Worm (Caenorhabditis elegans) whole organism, young adult: ENCODE measurements around the gene C16C8.22.

Experiments
- B0019.2 ChIP-seq: fragments of 200-800 bp; sonication (Bioruptor generic); conservative IDR thresholded peaks from 2 replicates; pipeline ENCODE4 v1.3.6; 2022; ENCODE audit warnings: missing genetic modification reagents, missing genetic modification characterization, missing compliant biosample characterization
- B0336.3 ChIP-seq: fragments of 200-800 bp; sonication (Bioruptor generic); IDR thresholded peaks from 2 replicates; pipeline ENCODE4 v1.3.6; 2022; ENCODE audit warnings: missing genetic modification characterization, missing compliant biosample characterization
- F52B5.7 ChIP-seq: sonication (generic microtip); optimal IDR thresholded peaks from 2 replicates; lab custom pipeline; 2016; ENCODE audit warnings: mild to moderate bottlenecking, missing genetic modification characterization, missing compliant biosample characterization
- T26A5.8 ChIP-seq: sonication (generic microtip); optimal IDR thresholded peaks from 2 replicates; lab custom pipeline; 2016; ENCODE audit warnings: missing genetic modification characterization, missing compliant biosample characterization
- athp-1 ChIP-seq: sonication (generic microtip); optimal IDR thresholded peaks from 2 replicates; lab custom pipeline; 2017; ENCODE audit warnings: mild to moderate bottlenecking, missing genetic modification characterization, missing compliant biosample characterization
- attf-5 ChIP-seq: fragments of 200-800 bp; sonication (Bioruptor generic); optimal IDR thresholded peaks from 2 replicates; lab custom pipeline; 2018; ENCODE audit warnings: mild to moderate bottlenecking, missing genetic modification characterization, missing compliant biosample characterization
- cebp-1 ChIP-seq, 2 experiments: fragments of 200-800 bp in 1 of 2; sonication (Bioruptor generic) in 1 of 2; sonication (generic microtip) in 1 of 2; IDR thresholded peaks in 1 of 2; optimal IDR thresholded peaks in 1 of 2; 2 replicates each; pipeline versions ENCODE4 v1.3.6 to Lab custom; 2017 to 2022; ENCODE audit warnings: missing compliant biosample characterization in 2 of 2, missing genetic modification characterization in 2 of 2, mild to moderate bottlenecking in 1 of 2, missing genetic modification reagents in 1 of 2, moderate library complexity in 1 of 2
- ceh-27 ChIP-seq: fragments of 200-800 bp; sonication (Bioruptor generic); optimal IDR thresholded peaks from 2 replicates; lab custom pipeline; 2018; ENCODE audit warnings: mild to moderate bottlenecking, missing genetic modification characterization, moderate library complexity, missing compliant biosample characterization
- dox-1 ChIP-seq: fragments of 200-800 bp; sonication (Bioruptor generic); IDR thresholded peaks from 2 replicates; pipeline ENCODE4 v1.3.6; 2022; ENCODE audit warnings: missing genetic modification reagents, missing genetic modification characterization, missing compliant biosample characterization
- egl-18 ChIP-seq: fragments of 200-800 bp; sonication (Bioruptor generic); IDR thresholded peaks from 2 replicates; pipeline ENCODE4 v1.3.6; 2022; ENCODE audit warnings: missing genetic modification reagents, missing genetic modification characterization, missing compliant biosample characterization
- egrh-3 ChIP-seq: fragments of 200-800 bp; sonication (Bioruptor generic); IDR thresholded peaks from 2 replicates; pipeline ENCODE4 v1.3.6; 2022; ENCODE audit warnings: missing genetic modification reagents, missing genetic modification characterization, missing compliant biosample characterization
- ets-4 ChIP-seq: fragments of 200-800 bp; sonication (Bioruptor generic); optimal IDR thresholded peaks from 2 replicates; lab custom pipeline; 2018; ENCODE audit warnings: mild to moderate bottlenecking, missing genetic modification characterization, missing compliant biosample characterization
- him-1 ChIP-seq: sonication (generic microtip); optimal IDR thresholded peaks from 2 replicates; lab custom pipeline; 2016; ENCODE audit warnings: missing genotype, missing genetic modification reagents, missing genetic modification characterization, missing compliant biosample characterization
- hlh-12 ChIP-seq: sonication (generic microtip); optimal IDR thresholded peaks from 2 replicates; lab custom pipeline; 2016; ENCODE audit warnings: missing genetic modification characterization, missing compliant biosample characterization
- hmg-1.2 ChIP-seq: fragments of 200-800 bp; sonication (Bioruptor generic); IDR thresholded peaks from 2 replicates; pipeline ENCODE4 v1.3.6; 2022; ENCODE audit warnings: missing genetic modification reagents, missing genetic modification characterization, missing compliant biosample characterization
- hmg-20 ChIP-seq: fragments of 200-800 bp; sonication (Bioruptor generic); IDR thresholded peaks from 2 replicates; pipeline ENCODE4 v1.3.6; 2022; ENCODE audit warnings: missing genetic modification reagents, missing genetic modification characterization, missing compliant biosample characterization
- lsl-1 ChIP-seq: fragments of 200-800 bp; sonication (Bioruptor generic); optimal IDR thresholded peaks from 2 replicates; lab custom pipeline; 2018; ENCODE audit warnings: mild to moderate bottlenecking, missing genetic modification characterization, moderate library complexity, missing compliant biosample characterization
- lsy-27 ChIP-seq: sonication (generic microtip); optimal IDR thresholded peaks from 2 replicates; lab custom pipeline; 2017; ENCODE audit warnings: missing genetic modification characterization, mild to moderate bottlenecking, missing compliant biosample characterization, antibody characterized with exemption, missing genotype, borderline replicate concordance; ENCODE audit not compliant: insufficient read depth
- mcd-1 ChIP-seq: fragments of 200-800 bp; sonication (Bioruptor generic); IDR thresholded peaks from 2 replicates; pipeline ENCODE4 v1.3.6; 2022; ENCODE audit warnings: missing genetic modification reagents, missing genetic modification characterization, missing compliant biosample characterization
- mel-28 ChIP-seq: sonication (generic microtip); optimal IDR thresholded peaks from 2 replicates; lab custom pipeline; 2016; ENCODE audit warnings: borderline replicate concordance, mild to moderate bottlenecking, missing genetic modification characterization, missing compliant biosample characterization
- mes-4 ChIP-seq: sonication (generic microtip); optimal IDR thresholded peaks from 2 replicates; lab custom pipeline; 2016; ENCODE audit warnings: missing genotype, missing genetic modification characterization, missing compliant biosample characterization
- mxl-1 ChIP-seq: sonication (generic microtip); optimal IDR thresholded peaks from 2 replicates; lab custom pipeline; 2016; ENCODE audit warnings: missing genetic modification characterization, missing compliant biosample characterization
- nhr-80 ChIP-seq: sonication (generic microtip); optimal IDR thresholded peaks from 2 replicates; lab custom pipeline; 2016; ENCODE audit warnings: missing genetic modification characterization, missing compliant biosample characterization
- repo-1 ChIP-seq: sonication (generic microtip); optimal IDR thresholded peaks from 2 replicates; lab custom pipeline; 2017; ENCODE audit warnings: mild to moderate bottlenecking, missing genetic modification characterization, missing compliant biosample characterization
- snpc-4 ChIP-seq, 5 experiments: fragments of 150-350 bp in 1 of 5; sonication (generic microtip) in 4 of 5; optimal IDR thresholded peaks; 2 replicates each; lab custom pipeline; 2014 to 2018; ENCODE audit warnings: missing genetic modification characterization in 5 of 5, missing biosample characterization in 3 of 5, antibody characterized with exemption in 2 of 5, mild to moderate bottlenecking in 2 of 5, missing compliant biosample characterization in 2 of 5, missing genotype in 2 of 5, moderate library complexity in 2 of 5, missing genetic modification reagents in 1 of 5
- unc-130 ChIP-seq: sonication (generic microtip); optimal IDR thresholded peaks from 2 replicates; lab custom pipeline; 2016; ENCODE audit warnings: missing genetic modification reagents, missing genetic modification characterization, missing compliant biosample characterization
- zfh-2 ChIP-seq: fragments of 200-800 bp; sonication (Bioruptor generic); conservative IDR thresholded peaks from 2 replicates; pipeline ENCODE4 v1.3.6; 2022; ENCODE audit warnings: missing genetic modification reagents, missing genetic modification characterization, missing compliant biosample characterization
- ztf-22 ChIP-seq: fragments of 200-800 bp; sonication (Bioruptor generic); optimal IDR thresholded peaks from 2 replicates; lab custom pipeline; 2018; ENCODE audit warnings: mild to moderate bottlenecking, missing genetic modification characterization, moderate library complexity, missing compliant biosample characterization

The C16C8.22 gene

DNA sequence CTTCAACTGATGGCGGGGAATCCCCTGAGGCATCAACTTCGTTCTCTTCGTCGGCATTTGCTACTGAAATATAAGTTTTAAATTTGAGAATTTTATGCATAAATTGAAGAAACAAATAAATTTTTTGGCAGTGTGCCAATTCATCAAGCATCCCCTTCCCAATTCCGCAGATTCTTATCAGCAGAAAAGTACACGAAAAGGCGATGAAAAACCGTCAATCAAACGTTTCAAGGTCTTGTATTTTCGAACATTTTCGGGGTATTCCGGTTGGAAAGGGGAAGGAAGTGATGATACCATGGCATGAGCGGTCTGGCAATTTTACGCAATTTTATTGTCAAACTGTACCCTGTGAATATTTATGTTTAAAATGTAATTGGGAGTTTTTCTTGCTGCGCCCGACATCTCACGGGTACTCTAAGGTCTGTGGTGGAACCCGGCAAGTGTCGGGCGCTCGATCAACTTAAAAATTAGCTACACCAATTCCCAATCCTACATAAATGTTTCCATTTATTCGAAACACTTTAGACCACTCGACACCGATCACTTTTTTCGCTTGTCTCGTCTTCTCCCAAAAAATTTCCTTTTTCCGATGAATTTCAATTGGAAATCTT, 8.1 kb downstream of the C16C8.22 start:
- TF ChIP-seq nhr-80 (tag; lab: Kevin White, UChicago), result peak; percentile 30
- TF ChIP-seq snpc-4 (GFP tag; optimal IDR thresholded peaks at IDR 0.05; lab: Kevin White, UChicago), result no peak
- peak; percentile 3 to 75 (median 58) for TF ChIP-seq snpc-4 (tag; optimal IDR thresholded peaks at IDR 0.05; lab: Kevin White, UChicago)
- peak; percentile 17 for TF ChIP-seq ets-4 (GFP tag; lab: Kevin White, UChicago)
- TF ChIP-seq dox-1 (GFP tag; lab: Robert Waterston, UW), result 0 out of 2 replicates have a peak, but pooled peaks have one; percentile 16
- TF ChIP-seq B0336.3, result no peak

DNA sequence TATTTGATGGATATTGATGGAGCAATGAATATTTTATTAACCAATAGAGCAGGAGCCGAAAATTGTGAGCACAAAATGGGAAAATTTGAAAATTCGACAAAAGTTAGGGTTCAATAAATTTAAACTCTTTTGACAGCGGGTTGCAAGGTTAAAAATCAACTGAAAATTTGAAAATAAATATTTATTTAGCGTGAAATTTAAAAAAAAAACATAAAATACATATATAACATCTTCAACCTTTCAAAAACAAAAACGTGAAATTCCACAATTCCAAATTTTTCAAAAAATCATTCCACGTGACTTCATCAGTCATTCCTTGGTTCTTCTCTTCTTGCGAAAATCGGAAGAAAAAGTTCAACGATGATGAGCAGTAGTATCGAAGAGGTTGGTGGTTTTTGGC, 13.7 kb downstream of the C16C8.22 start, which contains the start of gene C16C8.18:
C16C8.18 (plus strand) TSS at position 301 of the 400 bp plus-strand sequence.
- no peak for TF ChIP-seq egl-18 (GFP tag; lab: Robert Waterston, UW)
- TF ChIP-seq hlh-12 (tag; lab: Kevin White, UChicago), result no peak
- no peak for TF ChIP-seq lsl-1
- no peak for TF ChIP-seq attf-5 (GFP tag; lab: Kevin White, UChicago)
- no peak for TF ChIP-seq hmg-20

DNA sequence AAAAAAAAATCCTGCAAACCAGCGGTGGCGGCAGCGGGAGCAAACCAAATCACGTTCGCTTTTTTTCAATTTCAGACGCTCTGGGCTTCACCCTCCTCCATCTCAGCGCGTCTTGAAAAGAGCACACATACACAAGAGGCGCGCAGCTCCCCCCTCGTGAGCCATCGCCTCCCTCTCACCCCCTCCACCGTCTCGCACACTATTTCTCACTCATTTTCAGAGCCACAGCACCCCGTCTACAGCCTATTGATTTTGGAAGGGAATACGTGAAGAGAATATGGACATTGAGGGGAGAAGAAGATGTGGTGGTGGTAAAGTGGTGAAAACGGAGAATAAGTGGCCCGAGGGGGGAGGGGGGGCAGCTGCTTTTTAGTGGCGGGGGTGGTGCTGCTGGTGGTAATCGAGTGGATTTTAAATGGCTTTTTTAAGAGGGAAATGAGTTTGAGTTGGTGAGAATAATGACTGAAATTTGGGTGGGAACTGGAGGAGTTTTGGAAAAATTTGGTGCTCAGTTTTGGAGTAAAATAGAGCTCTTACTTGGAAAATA, 14.8 kb downstream of the C16C8.22 start:
- no peak for TF ChIP-seq F52B5.7 (tag; lab: Kevin White, UChicago)
- TF ChIP-seq zfh-2, result peak; percentile 92
- TF ChIP-seq him-1 (tag; lab: Kevin White, UChicago), result no peak
- no peak for TF ChIP-seq lsy-27 (tag; lab: Kevin White, UChicago)
- TF ChIP-seq attf-5 (GFP tag; lab: Kevin White, UChicago), result peak; percentile 34
- TF ChIP-seq cebp-1 (GFP tag; IDR thresholded peaks at IDR 0.05; lab: Robert Waterston, UW), result no peak
- peak; percentile 29 for TF ChIP-seq cebp-1 (tag; optimal IDR thresholded peaks at IDR 0.05; lab: Kevin White, UChicago)
- TF ChIP-seq athp-1, result no peak
- peak; percentile 56 for TF ChIP-seq ceh-27
- peak; percentile 55; the same call in 1 of the 2 replicates for TF ChIP-seq hmg-1.2 (GFP tag; lab: Robert Waterston, UW)
- peak; percentile 40; the same call in 1 of the 2 replicates for TF ChIP-seq mcd-1
- peak; percentile 57 for TF ChIP-seq egrh-3 (GFP tag; lab: Robert Waterston, UW)
- TF ChIP-seq, all 124 proteins: peak for 7

DNA sequence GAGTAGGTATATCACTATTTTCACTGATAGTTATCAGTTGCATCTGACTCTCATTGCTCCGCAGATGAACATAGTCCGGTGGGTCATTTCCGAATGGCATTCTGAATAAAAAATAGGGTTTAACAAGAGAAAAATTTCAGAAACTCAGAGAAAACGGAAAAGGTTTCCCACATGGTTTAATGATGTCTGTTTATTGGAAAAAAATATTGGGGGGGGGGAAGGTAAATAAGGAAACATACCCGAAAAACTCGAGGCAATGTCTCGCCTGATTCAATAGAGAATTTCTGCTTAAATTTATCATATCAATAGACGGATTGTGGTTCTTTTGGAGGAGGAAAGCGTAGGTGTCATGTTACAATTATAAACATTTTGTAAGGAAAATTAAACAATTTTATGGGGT, 17.6 kb downstream of the C16C8.22 start, which contains the start of gene nep-11:
nep-11 (minus strand) TSS at position 101 of the 400 bp plus-strand sequence.
- TF ChIP-seq B0019.2 (GFP tag; lab: Robert Waterston, UW) (no peak), hmg-1.2 (GFP tag; lab: Robert Waterston, UW) (no peak), T26A5.8 (tag; lab: Kevin White, UChicago) (no peak), mes-4 (tag; lab: Kevin White, UChicago) (no peak), mel-28 (tag; lab: Kevin White, UChicago) (no peak), B0336.3 (no peak), unc-130 (GFP tag; lab: Kevin White, UChicago) (no peak), repo-1 (tag; lab: Kevin White, UChicago) (no peak), ztf-22 (GFP tag; lab: Kevin White, UChicago) (no peak)
- TF ChIP-seq, all 124 proteins: peak for 0

DNA sequence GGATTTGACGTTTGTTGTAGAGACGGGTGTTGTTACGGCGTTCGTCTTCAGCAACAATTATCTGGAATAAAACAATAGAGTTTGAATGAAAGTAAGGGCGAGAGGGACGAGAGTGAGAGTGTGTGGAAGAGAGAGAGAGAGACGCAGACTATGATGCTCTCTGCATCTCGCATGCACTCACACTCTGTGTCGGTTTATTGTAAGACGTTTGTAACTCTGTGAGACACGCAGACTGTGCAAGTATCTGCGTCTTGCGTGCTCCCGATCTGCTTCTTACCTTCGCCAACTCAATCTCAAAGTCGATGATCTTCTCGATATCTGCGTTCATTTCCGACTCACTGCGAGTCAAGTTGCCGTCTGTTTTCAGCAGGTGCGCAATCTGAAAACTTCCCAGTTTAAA, 20.1 kb downstream of the C16C8.22 start:
- peak; percentile 34; the same call in 1 of the 2 replicates for TF ChIP-seq hmg-1.2 (GFP tag; lab: Robert Waterston, UW)
- no peak for TF ChIP-seq mxl-1 (tag; lab: Kevin White, UChicago)
